Worm (Caenorhabditis elegans) whole organism, L3 larva: ENCODE measurements around the gene eif-3.F.

Experiments
- ZK546.5 ChIP-seq: sonication (generic microtip); optimal IDR thresholded peaks from 2 replicates; lab custom pipeline; 2017; ENCODE audit warnings: missing biosample characterization, missing genetic modification characterization
- ama-1 ChIP-seq: fragments of 150-350 bp; optimal IDR thresholded peaks from 2 replicates; lab custom pipeline; 2018
- ceh-16 ChIP-seq: sonication (generic microtip); optimal IDR thresholded peaks from 2 replicates; lab custom pipeline; 2017; ENCODE audit warnings: missing biosample characterization, missing genetic modification characterization
- ceh-28 ChIP-seq: fragments of 150-350 bp; optimal IDR thresholded peaks from 2 replicates; lab custom pipeline; 2014; ENCODE audit warnings: missing biosample characterization, missing genetic modification reagents, missing genetic modification characterization
- ceh-82 ChIP-seq: fragments of 150-350 bp; optimal IDR thresholded peaks from 2 replicates; lab custom pipeline; 2014; ENCODE audit warnings: missing biosample characterization, missing genetic modification characterization
- daf-12 ChIP-seq: fragments of 150-350 bp; optimal IDR thresholded peaks from 2 replicates; lab custom pipeline; 2014; ENCODE audit warnings: missing biosample characterization, missing genetic modification reagents, missing genetic modification characterization
- egl-5 ChIP-seq: fragments of 150-350 bp; optimal IDR thresholded peaks from 2 replicates; lab custom pipeline; 2017; ENCODE audit warnings: missing biosample characterization, missing genetic modification reagents, missing genetic modification characterization, inconsistent platforms
- elt-1 ChIP-seq: fragments of 150-350 bp; optimal IDR thresholded peaks from 2 replicates; lab custom pipeline; 2014; ENCODE audit warnings: missing biosample characterization, missing genetic modification characterization
- elt-2 ChIP-seq: sonication (generic microtip); optimal IDR thresholded peaks from 2 replicates; lab custom pipeline; 2016; ENCODE audit warnings: missing genetic modification reagents, mild to moderate bottlenecking, missing genetic modification characterization, missing compliant biosample characterization
- elt-3 ChIP-seq, 3 experiments: fragments of 150-350 bp in 1 of 3; sonication (generic microtip) in 2 of 3; optimal IDR thresholded peaks; 2 replicates in 2 of 3; 4 replicates in 1 of 3; lab custom pipeline; 2014 to 2017; ENCODE audit warnings: missing biosample characterization in 3 of 3, missing genetic modification characterization in 3 of 3
- fkh-10 ChIP-seq: sonication (generic microtip); optimal IDR thresholded peaks from 2 replicates; lab custom pipeline; 2017; ENCODE audit warnings: missing biosample characterization, missing genetic modification reagents, missing genetic modification characterization
- fkh-2 ChIP-seq: fragments of 150-350 bp; optimal IDR thresholded peaks from 2 replicates; lab custom pipeline; 2014; ENCODE audit warnings: missing biosample characterization, missing genetic modification reagents, missing genetic modification characterization
- hmg-11 ChIP-seq: sonication (generic microtip); optimal IDR thresholded peaks from 2 replicates; lab custom pipeline; 2016; ENCODE audit warnings: missing genetic modification characterization, missing compliant biosample characterization
- lin-39 ChIP-seq: fragments of 150-350 bp; optimal IDR thresholded peaks from 2 replicates; lab custom pipeline; 2018; ENCODE audit warnings: missing biosample characterization, missing genetic modification reagents, missing genetic modification characterization
- lsy-12 ChIP-seq: sonication (generic microtip); optimal IDR thresholded peaks from 2 replicates; lab custom pipeline; 2016; ENCODE audit warnings: mild to moderate bottlenecking, missing genetic modification characterization, missing compliant biosample characterization
- mdl-1 ChIP-seq: fragments of 150-350 bp; optimal IDR thresholded peaks from 2 replicates; lab custom pipeline; 2014; ENCODE audit warnings: missing biosample characterization, missing genetic modification characterization
- mml-1 ChIP-seq: fragments of 150-350 bp; sonication (generic microtip); optimal IDR thresholded peaks from 3 replicates; lab custom pipeline; 2014; ENCODE audit warnings: missing biosample characterization, missing genetic modification characterization
- nfya-1 ChIP-seq: sonication (generic microtip); optimal IDR thresholded peaks from 2 replicates; lab custom pipeline; 2017; ENCODE audit warnings: missing genetic modification characterization, mild to moderate bottlenecking, missing compliant biosample characterization, antibody characterized with exemption, moderate library complexity; ENCODE audit not compliant: insufficient read depth
- nhr-11 ChIP-seq: fragments of 150-350 bp; optimal IDR thresholded peaks from 2 replicates; lab custom pipeline; 2014; ENCODE audit warnings: missing biosample characterization, missing genetic modification characterization
- nhr-12 ChIP-seq: fragments of 150-350 bp; optimal IDR thresholded peaks from 2 replicates; lab custom pipeline; 2014; ENCODE audit warnings: missing biosample characterization, missing genetic modification characterization
- nhr-23 ChIP-seq: fragments of 150-350 bp; optimal IDR thresholded peaks from 2 replicates; lab custom pipeline; 2014; ENCODE audit warnings: missing biosample characterization, missing genetic modification reagents, missing genetic modification characterization
- nhr-237 ChIP-seq: fragments of 150-350 bp; optimal IDR thresholded peaks from 2 replicates; lab custom pipeline; 2014; ENCODE audit warnings: missing biosample characterization, missing genetic modification characterization
- nhr-25 ChIP-seq: sonication (generic microtip); optimal IDR thresholded peaks from 2 replicates; lab custom pipeline; 2017; ENCODE audit warnings: missing biosample characterization, missing genetic modification characterization
- nhr-28 ChIP-seq: fragments of 150-350 bp; optimal IDR thresholded peaks from 2 replicates; lab custom pipeline; 2014; ENCODE audit warnings: missing biosample characterization, missing genetic modification characterization
- nhr-67 ChIP-seq: fragments of 150-350 bp; optimal IDR thresholded peaks from 2 replicates; lab custom pipeline; 2014; ENCODE audit warnings: missing biosample characterization, missing genetic modification characterization
- nhr-76 ChIP-seq: fragments of 150-350 bp; sonication (generic microtip); optimal IDR thresholded peaks from 5 replicates; lab custom pipeline; 2014; ENCODE audit warnings: missing biosample characterization, missing genetic modification characterization
- nhr-77 ChIP-seq: fragments of 150-350 bp; optimal IDR thresholded peaks from 2 replicates; lab custom pipeline; 2014; ENCODE audit warnings: missing biosample characterization, missing genetic modification characterization
- sea-2 ChIP-seq: fragments of 150-350 bp; sonication (generic microtip); optimal IDR thresholded peaks from 4 replicates; lab custom pipeline; 2014; ENCODE audit warnings: missing biosample characterization, missing genetic modification reagents, missing genetic modification characterization
- skn-1 ChIP-seq: fragments of 150-350 bp; optimal IDR thresholded peaks from 2 replicates; lab custom pipeline; 2014; ENCODE audit warnings: missing biosample characterization, missing genetic modification characterization
- zag-1 ChIP-seq: fragments of 150-350 bp; optimal IDR thresholded peaks from 2 replicates; lab custom pipeline; 2014; ENCODE audit warnings: missing biosample characterization, missing genetic modification characterization
- ztf-11 ChIP-seq: fragments of 150-350 bp; optimal IDR thresholded peaks from 2 replicates; lab custom pipeline; 2014; ENCODE audit warnings: missing biosample characterization, missing genetic modification characterization
- ztf-4 ChIP-seq: fragments of 150-350 bp; optimal IDR thresholded peaks from 2 replicates; lab custom pipeline; 2014; ENCODE audit warnings: missing biosample characterization, missing genetic modification characterization

The eif-3.F gene

DNA sequence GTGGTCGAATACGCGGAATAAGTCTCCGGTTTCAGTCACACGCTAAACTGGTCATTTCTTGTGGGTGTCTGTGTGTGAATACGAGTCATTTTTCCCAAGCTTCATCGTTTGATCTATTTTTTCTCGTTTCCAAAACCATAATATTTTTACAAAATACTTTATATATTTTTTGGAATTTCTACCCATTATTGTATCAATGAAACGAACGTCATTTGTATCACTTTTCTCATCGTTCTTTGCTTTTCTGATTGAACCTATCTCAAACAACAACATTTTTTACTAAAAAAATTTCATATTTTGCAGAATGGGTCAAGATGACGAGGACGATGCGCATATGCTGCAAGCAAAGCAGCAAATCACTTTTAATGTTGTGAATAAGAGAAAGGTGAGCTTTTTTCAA lies 26.8 kb downstream of the eif-3.F start, which contains the start of gene mel-11:
Gene mel-11 (plus strand): TSS at position 301 of the 400 bp plus-strand sequence.
- TF ChIP-seq skn-1: no peak
- no peak for TF ChIP-seq ZK546.5
- no peak for TF ChIP-seq sea-2 (GFP tag; lab: Kevin White, UChicago)

DNA sequence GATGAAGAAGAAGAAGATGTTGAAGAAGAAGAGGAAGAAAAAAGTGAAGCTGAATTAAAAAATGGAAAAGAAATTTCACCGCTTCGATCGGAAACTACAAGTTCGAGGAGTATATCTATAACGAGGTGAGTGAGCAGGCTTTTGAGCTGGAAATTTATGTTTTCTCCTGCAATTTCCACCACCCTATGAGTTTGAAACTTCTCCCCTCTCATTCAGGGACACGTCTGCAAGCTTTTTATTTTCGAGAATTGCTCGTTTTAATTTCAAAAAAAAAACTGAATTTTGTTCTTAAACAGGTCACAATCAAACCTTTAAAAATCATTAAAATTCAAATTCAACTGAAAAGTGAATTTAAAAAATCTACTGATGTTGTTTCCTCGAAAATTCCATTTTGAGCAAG lies 30.8 kb downstream of the eif-3.F start:
- TF ChIP-seq nhr-28 (tag; lab: Kevin White, UChicago) (no peak), daf-12 (tag; lab: Kevin White, UChicago) (no peak), fkh-2 (tag; lab: Kevin White, UChicago) (no peak), nhr-23 (tag; lab: Kevin White, UChicago) (no peak), skn-1 (no peak), lin-39 (tag; lab: Kevin White, UChicago) (no peak), ceh-28 (tag; lab: Kevin White, UChicago) (no peak), nhr-76 (no peak), ceh-82 (tag; lab: Kevin White, UChicago) (no peak), elt-1 (no peak), ceh-16 (tag; lab: Kevin White, UChicago) (no peak), mdl-1 (tag; lab: Kevin White, UChicago) (no peak), elt-3 (tag; optimal IDR thresholded peaks at IDR 0.05; lab: Kevin White, UChicago) (no peak), ama-1 (lab: Kevin White, UChicago) (no peak)

DNA sequence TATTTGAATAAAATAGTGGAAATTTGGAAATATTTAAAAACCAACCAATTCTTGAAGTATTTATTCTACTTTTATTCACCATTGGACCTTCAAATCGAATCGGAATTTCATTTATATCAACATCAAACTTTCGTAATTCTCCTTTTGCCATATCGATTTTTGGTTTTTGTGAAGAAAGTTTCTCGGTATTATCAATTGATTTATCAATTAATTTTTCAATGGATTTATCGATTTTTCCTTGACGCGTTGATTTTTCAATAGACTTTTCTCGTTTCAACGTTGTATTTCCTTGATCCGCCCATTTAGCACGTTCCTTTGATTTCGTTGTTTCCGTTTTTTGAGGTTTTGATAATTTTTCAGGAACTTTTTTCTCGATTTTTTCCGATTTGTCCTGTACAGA lies 38.0 kb downstream of the eif-3.F start:
- TF ChIP-seq skn-1: no peak
- peak; percentile 65 for TF ChIP-seq ceh-28 (tag; lab: Kevin White, UChicago)

DNA sequence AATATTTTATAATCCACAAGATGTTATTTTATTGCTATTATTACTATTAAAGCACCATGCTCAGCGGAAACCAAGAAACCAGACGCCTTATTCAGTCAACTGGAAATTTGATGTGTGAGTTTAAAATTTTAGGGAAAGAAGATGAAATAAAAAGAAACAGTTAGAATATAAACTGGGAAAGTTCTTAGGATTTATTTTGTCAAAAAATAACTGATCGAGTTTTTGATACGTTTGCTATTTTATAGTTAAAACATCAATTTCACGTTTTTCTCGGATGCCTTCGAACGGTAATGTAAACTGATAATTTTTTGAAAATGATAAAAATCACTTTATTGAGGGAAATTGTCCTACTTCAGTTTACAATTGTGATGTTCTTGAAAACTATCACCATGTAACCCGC lies 41.0 kb downstream of the eif-3.F start, which contains the start of gene C06C3.3:
Gene C06C3.3 (minus strand): TSS at position 101 of the 400 bp plus-strand sequence.
- TF ChIP-seq ceh-82 (tag; lab: Kevin White, UChicago) (no peak), fkh-10 (no peak), nfya-1 (tag; lab: Kevin White, UChicago) (no peak), nhr-76 (no peak), nhr-12 (no peak), hmg-11 (no peak), ama-1 (lab: Kevin White, UChicago) (no peak), ceh-16 (tag; lab: Kevin White, UChicago) (no peak), egl-5 (tag; lab: Kevin White, UChicago) (no peak), mml-1 (tag; lab: Kevin White, UChicago) (no peak), nhr-23 (tag; lab: Kevin White, UChicago) (no peak), lin-39 (tag; lab: Kevin White, UChicago) (no peak), ZK546.5 (no peak), nhr-25 (no peak), zag-1 (tag; lab: Kevin White, UChicago) (no peak), ztf-11 (tag; lab: Kevin White, UChicago) (no peak), skn-1 (no peak), elt-1 (no peak), daf-12 (tag; lab: Kevin White, UChicago) (no peak)
- TF ChIP-seq, all 47 proteins: peak for 0

DNA sequence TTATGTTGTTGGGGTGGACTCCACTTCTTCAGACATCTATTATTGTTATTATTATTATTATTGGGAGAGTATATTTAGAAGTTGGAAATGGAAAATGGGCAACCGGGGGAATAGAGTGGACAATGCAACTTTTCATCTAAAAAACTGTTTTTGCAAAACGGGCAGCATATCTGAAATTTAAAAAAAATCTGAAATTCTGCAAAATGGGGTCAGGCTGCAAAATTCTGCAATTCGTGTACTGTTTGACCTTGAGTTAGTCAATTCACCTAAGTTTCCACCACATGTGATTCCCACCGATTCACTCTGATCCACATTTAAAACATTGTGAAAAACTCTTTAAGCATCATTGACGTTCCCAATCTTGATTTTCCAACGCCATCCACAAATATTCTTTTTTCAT lies 41.5 kb downstream of the eif-3.F start, which contains the start of gene C06C3.4:
Gene C06C3.4 (plus strand): TSS at position 301 of the 400 bp plus-strand sequence.
- TF ChIP-seq nhr-237 (tag; lab: Kevin White, UChicago) (no peak), zag-1 (tag; lab: Kevin White, UChicago) (no peak), egl-5 (tag; lab: Kevin White, UChicago) (no peak), hmg-11 (no peak), ama-1 (lab: Kevin White, UChicago) (no peak), lsy-12 (tag; lab: Kevin White, UChicago) (no peak), nhr-12 (no peak), nfya-1 (tag; lab: Kevin White, UChicago) (no peak), ceh-28 (tag; lab: Kevin White, UChicago) (no peak), nhr-77 (tag; lab: Kevin White, UChicago) (no peak), skn-1 (no peak), nhr-11 (tag; lab: Kevin White, UChicago) (no peak), ztf-4 (no peak), ceh-16 (tag; lab: Kevin White, UChicago) (no peak), nhr-28 (tag; lab: Kevin White, UChicago) (no peak)

DNA sequence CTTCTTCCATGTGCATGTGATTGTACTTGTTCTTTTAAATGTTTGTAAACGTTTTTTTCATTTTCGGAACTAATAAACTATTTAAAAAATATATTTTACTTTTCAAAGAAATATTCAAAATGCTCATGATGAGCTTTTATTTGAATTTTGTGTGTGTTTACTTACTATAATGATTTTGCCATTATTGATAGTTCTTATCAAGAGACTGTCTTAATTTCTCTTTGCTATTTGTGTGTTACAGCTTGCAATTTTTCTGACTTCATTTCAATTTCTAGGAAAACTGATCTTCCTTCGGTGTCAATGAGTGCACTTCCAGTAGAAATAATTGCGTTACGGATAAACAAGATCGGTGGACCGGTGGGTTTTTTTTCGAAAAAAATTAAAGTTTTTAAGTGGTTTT lies 43.4 kb downstream of the eif-3.F start, which contains the start of gene C06C3.12:
Gene C06C3.12 (plus strand): TSS at position 301 of the 400 bp plus-strand sequence.
- no peak for TF ChIP-seq ceh-16 (tag; lab: Kevin White, UChicago)
- no peak for TF ChIP-seq nhr-28 (tag; lab: Kevin White, UChicago)
- TF ChIP-seq mml-1 (tag; lab: Kevin White, UChicago): no peak
- TF ChIP-seq nhr-67 (tag; lab: Kevin White, UChicago): no peak
- TF ChIP-seq sea-2 (GFP tag; lab: Kevin White, UChicago): no peak
- no peak for TF ChIP-seq lin-39 (tag; lab: Kevin White, UChicago)
- no peak for TF ChIP-seq ceh-28 (tag; lab: Kevin White, UChicago)
- TF ChIP-seq elt-2: peak; percentile 1
